Worm (Caenorhabditis elegans) whole organism, L1 larva: ENCODE results near the gene faah-4.

Experiments
- C16A3.4 ChIP-seq: fragments of 150-350 bp; optimal IDR thresholded peaks from 2 replicates; lab custom pipeline; 2014; ENCODE audit warnings: missing biosample characterization, missing genetic modification characterization
- C34B4.2 ChIP-seq: sonication (generic microtip); optimal IDR thresholded peaks from 2 replicates; lab custom pipeline; 2017; ENCODE audit warnings: mild to moderate bottlenecking, missing genetic modification characterization, missing compliant biosample characterization
- F16B12.6 ChIP-seq: fragments of 150-350 bp; optimal IDR thresholded peaks from 2 replicates; lab custom pipeline; 2014; ENCODE audit warnings: missing biosample characterization, missing genetic modification characterization
- aha-1 ChIP-seq: fragments of 150-350 bp; optimal IDR thresholded peaks from 2 replicates; lab custom pipeline; 2014; ENCODE audit warnings: missing biosample characterization, missing genetic modification characterization
- aly-2 ChIP-seq: fragments of 150-350 bp; optimal IDR thresholded peaks from 2 replicates; lab custom pipeline; 2014; ENCODE audit warnings: missing biosample characterization, missing genetic modification characterization
- blmp-1 ChIP-seq: fragments of 150-350 bp; optimal IDR thresholded peaks from 2 replicates; lab custom pipeline; 2014; ENCODE audit warnings: missing biosample characterization, missing genetic modification characterization
- ceh-63 ChIP-seq: fragments of 200-800 bp; sonication (Bioruptor generic); optimal IDR thresholded peaks from 2 replicates; lab custom pipeline; 2018; ENCODE audit warnings: mild to moderate bottlenecking, missing genetic modification characterization, missing compliant biosample characterization
- ceh-8 ChIP-seq: fragments of 200-800 bp; sonication (Bioruptor generic); optimal IDR thresholded peaks from 2 replicates; lab custom pipeline; 2018; ENCODE audit warnings: mild to moderate bottlenecking, missing genetic modification characterization, moderate library complexity, missing compliant biosample characterization
- ceh-88 ChIP-seq: fragments of 200-800 bp; sonication (Bioruptor generic); IDR thresholded peaks from 2 replicates; pipeline ENCODE4 v1.3.6; 2022; ENCODE audit warnings: missing genetic modification characterization, missing compliant biosample characterization
- dpl-1 ChIP-seq, 3 experiments: fragments of 150-350 bp in 2 of 3; sonication (generic microtip) in 1 of 3; optimal IDR thresholded peaks; 2 replicates each; lab custom pipeline; 2014 to 2017; ENCODE audit warnings: missing biosample characterization in 3 of 3, missing genetic modification characterization in 3 of 3, missing genetic modification reagents in 3 of 3
- dsc-1 ChIP-seq: sonication (generic microtip); optimal IDR thresholded peaks from 2 replicates; lab custom pipeline; 2016; ENCODE audit warnings: mild to moderate bottlenecking, missing genetic modification characterization, missing compliant biosample characterization
- efl-1 ChIP-seq, 4 experiments: fragments of 150-350 bp; optimal IDR thresholded peaks in 3 of 4; peaks in 1 of 4; 1 replicate in 1 of 4; 2 replicates in 3 of 4; lab custom pipeline; 2014; ENCODE audit warnings: missing biosample characterization in 2 of 4, missing genetic modification characterization in 2 of 4, missing genetic modification reagents in 2 of 4
- egl-13 ChIP-seq: sonication (generic microtip); optimal IDR thresholded peaks from 2 replicates; lab custom pipeline; 2016; ENCODE audit warnings: missing genotype, missing genetic modification reagents, missing genetic modification characterization, missing compliant biosample characterization
- egl-27 ChIP-seq, 2 experiments: fragments of 150-350 bp in 1 of 2; sonication (generic microtip); optimal IDR thresholded peaks; 3 replicates each; lab custom pipeline; 2017 to 2018; ENCODE audit warnings: missing biosample characterization in 2 of 2, missing genetic modification characterization in 2 of 2, missing genetic modification reagents in 2 of 2
- elt-2 ChIP-seq: sonication (generic microtip); optimal IDR thresholded peaks from 2 replicates; lab custom pipeline; 2016; ENCODE audit warnings: missing genetic modification characterization, mild to moderate bottlenecking, inconsistent platforms, missing compliant biosample characterization, missing genetic modification reagents
- ets-5 ChIP-seq: fragments of 200-800 bp; sonication (Bioruptor generic); IDR thresholded peaks from 2 replicates; pipeline ENCODE4 v1.3.6; 2022; ENCODE audit warnings: missing genetic modification characterization, missing compliant biosample characterization
- fkh-10 ChIP-seq: sonication (generic microtip); optimal IDR thresholded peaks from 2 replicates; lab custom pipeline; 2017; ENCODE audit warnings: missing biosample characterization, missing genetic modification reagents, missing genetic modification characterization
- fkh-4 ChIP-seq: sonication (generic microtip); optimal IDR thresholded peaks from 2 replicates; lab custom pipeline; 2016; ENCODE audit warnings: missing compliant biosample characterization, missing genetic modification characterization, borderline replicate concordance
- fos-1 ChIP-seq: fragments of 150-350 bp; optimal IDR thresholded peaks from 2 replicates; lab custom pipeline; 2014; ENCODE audit warnings: missing biosample characterization, missing genetic modification characterization
- hlh-17 ChIP-seq: fragments of 200-800 bp; sonication (Bioruptor generic); optimal IDR thresholded peaks from 2 replicates; lab custom pipeline; 2018; ENCODE audit warnings: missing genetic modification characterization, mild to moderate bottlenecking, missing compliant biosample characterization, moderate library complexity, borderline replicate concordance
- hlh-4 ChIP-seq: sonication (generic microtip); optimal IDR thresholded peaks from 2 replicates; lab custom pipeline; 2016; ENCODE audit warnings: mild to moderate bottlenecking, missing genetic modification characterization, missing compliant biosample characterization
- hpl-2 ChIP-seq: fragments of 150-350 bp; optimal IDR thresholded peaks from 2 replicates; lab custom pipeline; 2014; ENCODE audit warnings: missing biosample characterization, missing genetic modification reagents, missing genetic modification characterization
- irx-1 ChIP-seq: sonication (generic microtip); optimal IDR thresholded peaks from 2 replicates; lab custom pipeline; 2016; ENCODE audit warnings: missing genetic modification characterization, missing compliant biosample characterization
- isw-1 ChIP-seq: fragments of 200-800 bp; sonication (Bioruptor generic); IDR thresholded peaks from 2 replicates; pipeline ENCODE4 v1.3.6; 2022; ENCODE audit warnings: missing genetic modification characterization, missing compliant biosample characterization
- lin-13 ChIP-seq: fragments of 150-350 bp; optimal IDR thresholded peaks from 2 replicates; lab custom pipeline; 2014; ENCODE audit warnings: missing biosample characterization, missing genetic modification reagents, missing genetic modification characterization
- lin-14 ChIP-seq: fragments of 200-800 bp; sonication (Bioruptor generic); optimal IDR thresholded peaks from 2 replicates; lab custom pipeline; 2018; ENCODE audit warnings: mild to moderate bottlenecking, missing genetic modification characterization, moderate library complexity, missing compliant biosample characterization
- lin-15B ChIP-seq: fragments of 150-350 bp; sonication (generic microtip); optimal IDR thresholded peaks from 3 replicates; lab custom pipeline; 2014; ENCODE audit warnings: missing biosample characterization, missing genetic modification characterization
- lin-39 ChIP-seq: fragments of 150-350 bp; optimal IDR thresholded peaks from 2 replicates; lab custom pipeline; 2014; ENCODE audit warnings: missing biosample characterization, missing genetic modification reagents, missing genetic modification characterization
- mdl-1 ChIP-seq, 2 experiments: fragments of 150-350 bp; optimal IDR thresholded peaks; 2 replicates each; lab custom pipeline; 2014 to 2017; ENCODE audit warnings: missing biosample characterization in 2 of 2, missing genetic modification characterization in 2 of 2, inconsistent platforms in 1 of 2
- mef-2 ChIP-seq: fragments of 150-350 bp; optimal IDR thresholded peaks from 2 replicates; lab custom pipeline; 2014; ENCODE audit warnings: missing biosample characterization, missing genetic modification characterization
- nhr-11 ChIP-seq: fragments of 150-350 bp; optimal IDR thresholded peaks from 2 replicates; lab custom pipeline; 2014; ENCODE audit warnings: missing biosample characterization, missing genetic modification characterization
- nhr-20 ChIP-seq: sonication (generic microtip); optimal IDR thresholded peaks from 2 replicates; lab custom pipeline; 2016; ENCODE audit warnings: mild to moderate bottlenecking, missing genetic modification characterization, missing compliant biosample characterization
- nhr-237 ChIP-seq: fragments of 150-350 bp; optimal IDR thresholded peaks from 2 replicates; lab custom pipeline; 2014; ENCODE audit warnings: missing biosample characterization, missing genetic modification characterization
- nhr-47 ChIP-seq: sonication (generic microtip); optimal IDR thresholded peaks from 2 replicates; lab custom pipeline; 2016; ENCODE audit warnings: mild to moderate bottlenecking, missing genetic modification characterization, moderate library complexity, missing compliant biosample characterization
- nhr-71 ChIP-seq: sonication (generic microtip); optimal IDR thresholded peaks from 2 replicates; lab custom pipeline; 2016; ENCODE audit warnings: mild to moderate bottlenecking, missing genetic modification characterization, moderate library complexity, missing compliant biosample characterization
- nhr-76 ChIP-seq: sonication (generic microtip); optimal IDR thresholded peaks from 2 replicates; lab custom pipeline; 2017; ENCODE audit warnings: missing biosample characterization, missing genetic modification characterization
- nhr-77 ChIP-seq: fragments of 150-350 bp; optimal IDR thresholded peaks from 2 replicates; lab custom pipeline; 2014; ENCODE audit warnings: missing biosample characterization, missing genetic modification characterization
- nhr-85 ChIP-seq: sonication (generic microtip); peaks from one replicate; lab custom pipeline; 2016; ENCODE audit warnings: missing genetic modification characterization, inconsistent platforms, missing compliant biosample characterization
- pag-3 ChIP-seq: sonication (generic microtip); optimal IDR thresholded peaks from 2 replicates; lab custom pipeline; 2017; ENCODE audit warnings: missing genetic modification characterization, mild to moderate bottlenecking, missing compliant biosample characterization, antibody characterized with exemption, borderline replicate concordance; ENCODE audit not compliant: insufficient read depth
- pax-3 ChIP-seq: fragments of 200-800 bp; sonication (Bioruptor generic); optimal IDR thresholded peaks from 2 replicates; lab custom pipeline; 2018; ENCODE audit warnings: mild to moderate bottlenecking, missing genetic modification characterization, moderate library complexity, missing compliant biosample characterization
- pqm-1 ChIP-seq: sonication (generic microtip); optimal IDR thresholded peaks from 3 replicates; lab custom pipeline; 2017; ENCODE audit warnings: missing biosample characterization, missing genetic modification characterization
- rnt-1 ChIP-seq: sonication (generic microtip); optimal IDR thresholded peaks from 2 replicates; lab custom pipeline; 2016; ENCODE audit warnings: mild to moderate bottlenecking, missing genetic modification characterization, moderate library complexity, missing compliant biosample characterization
- skn-1 ChIP-seq: fragments of 150-350 bp; optimal IDR thresholded peaks from 2 replicates; lab custom pipeline; 2014; ENCODE audit warnings: missing biosample characterization, missing genetic modification characterization
- sptf-1 ChIP-seq: fragments of 150-350 bp; optimal IDR thresholded peaks from 2 replicates; lab custom pipeline; 2014; ENCODE audit warnings: missing biosample characterization, missing genetic modification characterization
- swsn-7 ChIP-seq: sonication (generic microtip); optimal IDR thresholded peaks from 2 replicates; lab custom pipeline; 2016; ENCODE audit warnings: missing genetic modification characterization, missing compliant biosample characterization
- tbx-2 ChIP-seq: sonication (generic microtip); optimal IDR thresholded peaks from 2 replicates; lab custom pipeline; 2016; ENCODE audit warnings: missing genetic modification characterization, missing compliant biosample characterization
- tlp-1 ChIP-seq: fragments of 150-350 bp; optimal IDR thresholded peaks from 2 replicates; lab custom pipeline; 2014; ENCODE audit warnings: missing biosample characterization, missing genetic modification characterization
- unc-130 ChIP-seq: fragments of 150-350 bp; optimal IDR thresholded peaks from 2 replicates; lab custom pipeline; 2017; ENCODE audit warnings: missing biosample characterization, missing genetic modification characterization, inconsistent platforms
- unc-30 ChIP-seq: sonication (generic microtip); optimal IDR thresholded peaks from 2 replicates; lab custom pipeline; 2017; ENCODE audit warnings: missing biosample characterization, missing genetic modification characterization
- unc-98 ChIP-seq: fragments of 200-800 bp; sonication (Bioruptor generic); IDR thresholded peaks from 2 replicates; pipeline ENCODE4 v1.3.6; 2022; ENCODE audit warnings: missing genetic modification characterization, missing compliant biosample characterization
- vab-15 ChIP-seq: sonication (generic microtip); optimal IDR thresholded peaks from 2 replicates; lab custom pipeline; 2017; ENCODE audit warnings: missing genotype, mild to moderate bottlenecking, missing genetic modification characterization, missing compliant biosample characterization
- ztf-11 ChIP-seq, 2 experiments: sonication (generic microtip); optimal IDR thresholded peaks; 2 replicates each; lab custom pipeline; 2016 to 2017; ENCODE audit warnings: missing genetic modification characterization in 2 of 2, missing biosample characterization in 1 of 2, missing compliant biosample characterization in 1 of 2
- ztf-4 ChIP-seq: fragments of 150-350 bp; optimal IDR thresholded peaks from 2 replicates; lab custom pipeline; 2014; ENCODE audit warnings: missing biosample characterization, missing genetic modification characterization

The faah-4 gene

ce11 chrIII:11915666-11916065 is 6.0 kb upstream of the faah-4 start, which contains the start of the genes ndab-1 and npp-16 (continued):
- TF ChIP-seq lin-15B (tag; lab: Kevin White, UChicago) (no peak), dsc-1 (tag; lab: Kevin White, UChicago) (peak; percentile 47), C16A3.4 (tag; lab: Kevin White, UChicago) (no peak), blmp-1 (tag; lab: Kevin White, UChicago) (no peak), isw-1 (GFP tag; lab: Robert Waterston, UW) (0 out of 2 replicates have a peak, but pooled peaks have one; percentile 13), egl-27 (tag; optimal IDR thresholded peaks at IDR 0.05; lab: Kevin White, UChicago) (no peak), lin-39 (tag; lab: Kevin White, UChicago) (no peak), F16B12.6 (tag; lab: Kevin White, UChicago) (peak; percentile 96), aha-1 (tag; lab: Kevin White, UChicago) (no peak), nhr-76 (tag; lab: Kevin White, UChicago) (no peak), ceh-63 (GFP tag; lab: Kevin White, UChicago) (no peak), unc-30 (tag; lab: Kevin White, UChicago) (no peak), vab-15 (no peak), lin-13 (no peak), unc-98 (GFP tag; lab: Robert Waterston, UW) (no peak), mef-2 (tag; lab: Kevin White, UChicago) (no peak), nhr-71 (no peak), rnt-1 (tag; lab: Kevin White, UChicago) (peak; percentile 54), fkh-10 (no peak), nhr-85 (tag; lab: Kevin White, UChicago) (no peak), ceh-8 (GFP tag; lab: Kevin White, UChicago) (peak; percentile 39), nhr-47 (tag; lab: Kevin White, UChicago) (peak; percentile 51), ztf-11 (tag; optimal IDR thresholded peaks at IDR 0.05; lab: Kevin White, UChicago) (no peak), pqm-1 (tag; lab: Kevin White, UChicago) (no peak), hlh-4 (tag; lab: Kevin White, UChicago) (no peak), hpl-2 (no peak), pax-3 (tag; lab: Kevin White, UChicago) (no peak), tlp-1 (tag; lab: Kevin White, UChicago) (no peak), elt-2 (no peak), unc-130 (tag; lab: Kevin White, UChicago) (peak; percentile 75), tbx-2 (tag; lab: Kevin White, UChicago) (peak; percentile 33), irx-1 (tag; lab: Kevin White, UChicago) (no peak), nhr-77 (tag; lab: Kevin White, UChicago) (no peak), pag-3 (tag; lab: Kevin White, UChicago) (no peak), nhr-11 (tag; lab: Kevin White, UChicago) (no peak), egl-13 (no peak), fkh-4 (tag; lab: Kevin White, UChicago) (no peak), fos-1 (tag; lab: Kevin White, UChicago) (no peak), mdl-1 (tag; optimal IDR thresholded peaks at IDR 0.05; lab: Kevin White, UChicago) (peak in 1 of 2 experiments; percentile 1), sptf-1 (no peak), aly-2 (tag; lab: Kevin White, UChicago) (no peak), skn-1 (tag; lab: Kevin White, UChicago) (no peak), nhr-237 (no peak), efl-1 (optimal IDR thresholded peaks at IDR 0.05; lab: Kevin White, UChicago) (peak; percentile 40 to 66), efl-1 (GFP tag; optimal IDR thresholded peaks at IDR 0.05 in 1 of 2; lab: Kevin White, UChicago) (peak; percentile 62 to 96), swsn-7 (tag; lab: Kevin White, UChicago) (peak; percentile 37), hlh-17 (GFP tag; lab: Kevin White, UChicago) (no peak), ztf-4 (tag; lab: Kevin White, UChicago) (no peak), ets-5 (no peak), ceh-88 (no peak), dpl-1 (GFP tag; optimal IDR thresholded peaks at IDR 0.05; lab: Kevin White, UChicago) (peak; percentile 31 to 63 (median 52)), lin-14 (no peak), nhr-20 (tag; lab: Kevin White, UChicago) (peak; percentile 35), C34B4.2 (tag; lab: Kevin White, UChicago) (no peak)
